Worm (Caenorhabditis elegans): ENCODE results near the gene srh-3.

ce11 chrV:1651045-1651444 lies 31.3 kb upstream of the srh-3 start, which contains the start of gene irld-44:
- TF ChIP-seq ztf-11 (tag; optimal IDR thresholded peaks at IDR 0.05) (no peak), blmp-1 (tag; optimal IDR thresholded peaks at IDR 0.05) (no peak), fkh-10 (GFP tag; optimal IDR thresholded peaks at IDR 0.05) (no peak), skn-1 (tag; optimal IDR thresholded peaks at IDR 0.05) (no peak), ces-1 (GFP tag; optimal IDR thresholded peaks at IDR 0.05) (no peak), efl-1 (optimal IDR thresholded peaks at IDR 0.05) (no peak), efl-1 (GFP tag; optimal IDR thresholded peaks at IDR 0.05 in 1 of 2) (no peak), lsy-2 (tag; optimal IDR thresholded peaks at IDR 0.05) (no peak), ceh-90 (tag; optimal IDR thresholded peaks at IDR 0.05) (no peak), unc-62 (GFP tag; optimal IDR thresholded peaks at IDR 0.05) (no peak), lir-3 (tag; optimal IDR thresholded peaks at IDR 0.05; ENCODE audit: poor library complexity) (no peak), ztf-4 (tag; optimal IDR thresholded peaks at IDR 0.05) (no peak), unc-86 (tag; optimal IDR thresholded peaks at IDR 0.05) (no peak), grh-1 (GFP tag; IDR thresholded peaks at IDR 0.05) (no peak)

Measured in whole organism, L1 larva.